Worm (Caenorhabditis elegans) whole organism, L3 larva: ENCODE measurements around the gene ZK1248.19.

Source experiments
- ceh-82 ChIP-seq: fragments of 150-350 bp; optimal IDR thresholded peaks from 2 replicates; lab custom pipeline; 2014; ENCODE audit warnings: missing biosample characterization, missing genetic modification characterization
- elt-2 ChIP-seq: sonication (generic microtip); optimal IDR thresholded peaks from 2 replicates; lab custom pipeline; 2016; ENCODE audit warnings: missing genetic modification reagents, mild to moderate bottlenecking, missing genetic modification characterization, missing compliant biosample characterization
- elt-3 ChIP-seq, 3 experiments: fragments of 150-350 bp in 1 of 3; sonication (generic microtip) in 2 of 3; optimal IDR thresholded peaks; 2 replicates in 2 of 3; 4 replicates in 1 of 3; lab custom pipeline; 2014 to 2017; ENCODE audit warnings: missing biosample characterization in 3 of 3, missing genetic modification characterization in 3 of 3
- nhr-11 ChIP-seq: fragments of 150-350 bp; optimal IDR thresholded peaks from 2 replicates; lab custom pipeline; 2014; ENCODE audit warnings: missing biosample characterization, missing genetic modification characterization
- nhr-25 ChIP-seq: sonication (generic microtip); optimal IDR thresholded peaks from 2 replicates; lab custom pipeline; 2017; ENCODE audit warnings: missing biosample characterization, missing genetic modification characterization
- nhr-28 ChIP-seq: fragments of 150-350 bp; optimal IDR thresholded peaks from 2 replicates; lab custom pipeline; 2014; ENCODE audit warnings: missing biosample characterization, missing genetic modification characterization
- nhr-67 ChIP-seq: fragments of 150-350 bp; optimal IDR thresholded peaks from 2 replicates; lab custom pipeline; 2014; ENCODE audit warnings: missing biosample characterization, missing genetic modification characterization
- pqm-1 ChIP-seq: fragments of 150-350 bp; optimal IDR thresholded peaks from 2 replicates; lab custom pipeline; 2017; ENCODE audit warnings: missing biosample characterization, missing genetic modification characterization, inconsistent platforms
- unc-39 ChIP-seq: sonication (generic microtip); optimal IDR thresholded peaks from 4 replicates; lab custom pipeline; 2017; ENCODE audit warnings: missing biosample characterization, missing genetic modification characterization
- unc-62 ChIP-seq: fragments of 150-350 bp; sonication (generic microtip); optimal IDR thresholded peaks from 4 replicates; lab custom pipeline; 2014; ENCODE audit warnings: missing biosample characterization, missing genetic modification reagents, missing genetic modification characterization
- ztf-11 ChIP-seq: fragments of 150-350 bp; optimal IDR thresholded peaks from 2 replicates; lab custom pipeline; 2014; ENCODE audit warnings: missing biosample characterization, missing genetic modification characterization

DNA sequence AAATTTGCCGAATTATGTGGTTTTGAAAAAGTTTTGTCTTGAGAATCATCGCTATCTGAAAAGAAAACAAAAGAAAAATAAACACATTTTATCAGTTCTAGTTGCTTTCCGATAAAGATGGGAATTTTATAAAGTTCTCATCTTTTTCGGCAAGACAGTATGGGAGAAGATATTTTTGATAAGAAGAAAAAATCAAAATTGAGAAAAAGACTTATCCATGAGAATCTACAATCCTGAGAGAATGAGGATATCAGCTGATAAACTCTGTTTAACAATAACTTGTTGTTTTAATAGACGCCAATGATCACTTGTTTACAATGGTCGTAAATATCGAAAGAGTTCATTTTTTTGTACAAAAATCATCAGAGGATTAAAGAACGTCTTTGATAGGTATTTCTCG, 36.8 kb upstream of the ZK1248.19 start, which contains the start of gene F55C12.6:
- TF ChIP-seq nhr-25 (tag; lab: Kevin White, UChicago): no peak
- TF ChIP-seq elt-2 (tag; lab: Kevin White, UChicago): no peak
- no peak for TF ChIP-seq nhr-11
- no peak for TF ChIP-seq ztf-11 (tag; lab: Kevin White, UChicago)
- TF ChIP-seq unc-62: no peak
- TF ChIP-seq ceh-82 (tag; lab: Kevin White, UChicago): no peak
- TF ChIP-seq pqm-1 (tag; lab: Kevin White, UChicago): no peak
- no peak for TF ChIP-seq nhr-28 (tag; lab: Kevin White, UChicago)
- no peak for TF ChIP-seq unc-39 (tag; lab: Kevin White, UChicago)
- no peak for TF ChIP-seq elt-3 (tag; optimal IDR thresholded peaks at IDR 0.05; lab: Kevin White, UChicago)
- TF ChIP-seq nhr-67 (tag; lab: Kevin White, UChicago): no peak
